Fruit fly (Drosophila melanogaster) whole organism, wandering third instar larva: ENCODE data around the gene rdgA.

Experiments
- Abd-B ChIP-seq: fragments of >200 bp; optimal IDR thresholded peaks from 2 replicates; lab custom pipeline; 2017; ENCODE audit warnings: missing biosample characterization, missing genetic modification characterization
- CG32264 ChIP-seq: fragments of 200-800 bp; sonication (Bioruptor generic); optimal IDR thresholded peaks from 2 replicates; lab custom pipeline; 2016; ENCODE audit warnings: missing biosample characterization, missing genetic modification characterization
- CrebA ChIP-seq: fragments of 200-800 bp; sonication (Bioruptor generic); optimal IDR thresholded peaks from 2 replicates; lab custom pipeline; 2016; ENCODE audit warnings: missing biosample characterization, mild to moderate bottlenecking, missing genetic modification characterization, borderline replicate concordance
- Dfd ChIP-seq: fragments of >200 bp; optimal IDR thresholded peaks from 2 replicates; lab custom pipeline; 2017; ENCODE audit warnings: missing biosample characterization, missing genetic modification characterization
- Dif ChIP-seq: fragments of 200-275, 200-300 bp; sonication (Bioruptor generic); optimal IDR thresholded peaks from 2 replicates; lab custom pipeline; 2018; ENCODE audit warnings: missing biosample characterization, missing genetic modification characterization; ENCODE audit not compliant: partially characterized antibody
- GATAd ChIP-seq: sonication (Bioruptor generic); optimal IDR thresholded peaks from 2 replicates; lab custom pipeline; 2016; ENCODE audit warnings: missing biosample characterization, missing genetic modification characterization
- HLH106 ChIP-seq: fragments of 200-800 bp; optimal IDR thresholded peaks from 3 replicates; lab custom pipeline; 2019; ENCODE audit warnings: missing biosample characterization, mild to moderate bottlenecking, missing genetic modification characterization, moderate library complexity
- Hnf4 ChIP-seq: fragments of 200-800 bp; sonication (Bioruptor generic); optimal IDR thresholded peaks from 2 replicates; lab custom pipeline; 2016; ENCODE audit warnings: missing biosample characterization, mild to moderate bottlenecking, missing genetic modification characterization
- Hr78 ChIP-seq: fragments of >200 bp; optimal IDR thresholded peaks from 2 replicates; lab custom pipeline; 2017; ENCODE audit warnings: missing biosample characterization, missing genetic modification characterization
- Mio ChIP-seq: sonication (Bioruptor generic); optimal IDR thresholded peaks from 2 replicates; lab custom pipeline; 2016; ENCODE audit warnings: missing biosample characterization, missing genetic modification characterization
- Myc ChIP-seq: fragments of >200 bp; optimal IDR thresholded peaks from 2 replicates; lab custom pipeline; 2017
- N ChIP-seq: fragments of >200 bp; optimal IDR thresholded peaks from 2 replicates; lab custom pipeline; 2018; ENCODE audit warnings: missing biosample characterization, missing external identifiers, missing genetic modification characterization
- OdsH ChIP-seq: fragments of 200-800 bp; sonication (Bioruptor generic); optimal IDR thresholded peaks from 2 replicates; lab custom pipeline; 2016; ENCODE audit warnings: missing biosample characterization, mild to moderate bottlenecking, missing genetic modification characterization
- Rel ChIP-seq, 2 experiments: fragments of 200-800 bp; sonication (Bioruptor generic) in 1 of 2; optimal IDR thresholded peaks; 2 replicates in 1 of 2; 3 replicates in 1 of 2; lab custom pipeline; 2016 to 2019; ENCODE audit warnings: mild to moderate bottlenecking in 2 of 2, missing biosample characterization in 2 of 2, missing genetic modification characterization in 2 of 2, moderate library complexity in 1 of 2
- Vsx2 ChIP-seq: fragments of 200-300, 225-300 bp; sonication (Bioruptor generic); optimal IDR thresholded peaks from 2 replicates; lab custom pipeline; 2018; ENCODE audit warnings: missing biosample characterization, missing genetic modification characterization; ENCODE audit not compliant: partially characterized antibody
- br ChIP-seq: fragments of 200-800 bp; sonication (Bioruptor generic); optimal IDR thresholded peaks from 2 replicates; lab custom pipeline; 2016; ENCODE audit warnings: missing biosample characterization, missing genetic modification characterization
- brk ChIP-seq: fragments of 200-800 bp; sonication (Bioruptor generic); optimal IDR thresholded peaks from 2 replicates; lab custom pipeline; 2016; ENCODE audit warnings: missing biosample characterization, mild to moderate bottlenecking, missing genetic modification characterization
- dmrt93B ChIP-seq: fragments of 200-800 bp; sonication (Bioruptor generic); optimal IDR thresholded peaks from 2 replicates; lab custom pipeline; 2018; ENCODE audit warnings: missing biosample characterization, mild to moderate bottlenecking, missing genetic modification characterization
- ey ChIP-seq: fragments of 200-800 bp; sonication (Bioruptor generic); optimal IDR thresholded peaks from 2 replicates; lab custom pipeline; 2016; ENCODE audit warnings: missing biosample characterization, missing genetic modification characterization
- foxo ChIP-seq, 2 experiments: fragments of 200-800 bp; sonication (Bioruptor generic); optimal IDR thresholded peaks; 2 replicates in 1 of 2; 3 replicates in 1 of 2; lab custom pipeline; 2016 to 2017; ENCODE audit warnings: missing biosample characterization in 2 of 2, missing genetic modification characterization in 2 of 2
- fru ChIP-seq: fragments of 200-800 bp; sonication (Bioruptor generic); optimal IDR thresholded peaks from 3 replicates; lab custom pipeline; 2016; ENCODE audit warnings: missing biosample characterization, mild to moderate bottlenecking, missing genetic modification characterization
- h ChIP-seq: fragments of 200-800 bp; sonication (Bioruptor generic); optimal IDR thresholded peaks from 3 replicates; lab custom pipeline; 2016; ENCODE audit warnings: missing biosample characterization, mild to moderate bottlenecking, missing genetic modification characterization
- jim ChIP-seq: fragments of 175-275, 200-325 bp; sonication (Bioruptor generic); optimal IDR thresholded peaks from 2 replicates; lab custom pipeline; 2016; ENCODE audit warnings: missing biosample characterization, mild to moderate bottlenecking, missing genetic modification characterization
- lola ChIP-seq: fragments of >200 bp; optimal IDR thresholded peaks from 2 replicates; lab custom pipeline; 2017; ENCODE audit warnings: missing biosample characterization, missing genetic modification characterization
- pan ChIP-seq: fragments of >200 bp; optimal IDR thresholded peaks from 2 replicates; lab custom pipeline; 2017
- psq ChIP-seq: fragments of 200-800 bp; sonication (Bioruptor generic); optimal IDR thresholded peaks from 3 replicates; lab custom pipeline; 2017; ENCODE audit warnings: missing biosample characterization, mild to moderate bottlenecking, missing genetic modification characterization, moderate library complexity
- sage ChIP-seq: fragments of 200-800 bp; sonication (Bioruptor generic); optimal IDR thresholded peaks from 2 replicates; lab custom pipeline; 2016; ENCODE audit warnings: missing biosample characterization, mild to moderate bottlenecking, missing genetic modification characterization
- sv ChIP-seq: fragments of 200-800 bp; sonication (Bioruptor generic); optimal IDR thresholded peaks from 3 replicates; lab custom pipeline; 2016; ENCODE audit warnings: missing biosample characterization, missing genetic modification characterization
- usp ChIP-seq: fragments of >200 bp; optimal IDR thresholded peaks from 2 replicates; lab custom pipeline; 2017; ENCODE audit warnings: missing biosample characterization, missing genetic modification characterization
- woc ChIP-seq: sonication (Bioruptor generic); optimal IDR thresholded peaks from 2 replicates; lab custom pipeline; 2016; ENCODE audit warnings: missing biosample characterization, mild to moderate bottlenecking, missing genetic modification characterization

Gene rdgA

DNA sequence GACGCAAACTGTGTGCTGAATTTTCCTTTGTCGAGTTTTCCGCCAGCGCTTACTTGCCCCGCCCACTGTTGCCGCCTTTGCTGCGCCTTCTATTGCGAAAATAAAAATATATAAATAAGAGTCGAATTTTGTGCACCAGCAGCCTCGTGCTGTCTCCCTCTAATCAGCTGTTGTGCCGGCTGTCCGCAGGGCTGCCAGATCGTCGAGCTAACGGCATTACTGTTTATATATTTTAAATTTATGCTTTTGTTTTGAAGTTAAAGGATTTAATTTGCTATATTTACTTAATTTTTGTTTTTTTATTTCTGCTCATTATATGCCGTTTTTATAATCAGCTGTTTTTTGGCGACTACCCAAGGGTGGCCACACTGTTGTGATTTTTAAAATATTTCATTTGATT lies 6.8 kb upstream of the rdgA start, which contains the start of gene Uros1:
TSS of gene Uros1 (minus strand) at position 171 of the 400 bp plus-strand sequence.
- TF ChIP-seq h (peak; percentile 16), HLH106 (tag; lab: Kevin White, UChicago) (peak; percentile 38), Hnf4 (GFP tag; lab: Kevin White, UChicago) (peak; percentile 12), woc (GFP tag; lab: Kevin White, UChicago) (no peak), psq (peak; percentile 14), GATAd (no peak), foxo (GFP tag; optimal IDR thresholded peaks at IDR 0.05; lab: Kevin White, UChicago) (peak in 1 of 2 experiments; percentile 41), br (GFP tag; lab: Kevin White, UChicago) (peak; percentile 5), Mio (GFP tag; lab: Kevin White, UChicago) (no peak), Abd-B (no peak), Hr78 (GFP tag; lab: Kevin White, UChicago) (no peak), ey (GFP tag; lab: Kevin White, UChicago) (peak; percentile 13), fru (GFP tag; lab: Kevin White, UChicago) (peak; percentile 29)
- TF ChIP-seq, all 38 proteins: peak for 8

- TF ChIP-seq Hnf4 (GFP tag; lab: Kevin White, UChicago), result no peak
- TF ChIP-seq jim (GFP tag; lab: Kevin White, UChicago), result no peak
- no peak for TF ChIP-seq ey (GFP tag; lab: Kevin White, UChicago)
- no peak for TF ChIP-seq sv (GFP tag; lab: Kevin White, UChicago)
- no peak for TF ChIP-seq Vsx2 (GFP tag; lab: Kevin White, UChicago)
- TF ChIP-seq Rel (GFP tag; optimal IDR thresholded peaks at IDR 0.05; lab: Kevin White, UChicago), result no peak
- peak; percentile 31 for TF ChIP-seq Rel (tag; optimal IDR thresholded peaks at IDR 0.05; lab: Kevin White, UChicago)
- no peak for TF ChIP-seq OdsH
- TF ChIP-seq Myc (lab: Kevin White, UChicago), result peak; percentile 0
- TF ChIP-seq CG32264 (GFP tag; lab: Kevin White, UChicago), result no peak
- TF ChIP-seq Hr78 (GFP tag; lab: Kevin White, UChicago), result no peak
Observed at dm6 chrX:8901447-8901846, 5.4 kb upstream of the rdgA start, which contains the start of gene Rbm13. Rbm13 (plus strand) TSS chrX:8901699.

dm6 chrX:8905545-8906455 lies 1.1 kb upstream of the rdgA start:
- TF ChIP-seq Dfd (GFP tag; lab: Kevin White, UChicago), result no peak
- TF ChIP-seq h, result peak; percentile 40

dm6 chrX:8907547-8907813 lies 612 bp downstream of the rdgA start:
- TF ChIP-seq Rel (GFP tag; optimal IDR thresholded peaks at IDR 0.05; lab: Kevin White, UChicago) (no peak), Rel (tag; optimal IDR thresholded peaks at IDR 0.05; lab: Kevin White, UChicago) (no peak), foxo (GFP tag; optimal IDR thresholded peaks at IDR 0.05; lab: Kevin White, UChicago) (no peak), dmrt93B (GFP tag; lab: Kevin White, UChicago) (no peak), Hr78 (GFP tag; lab: Kevin White, UChicago) (no peak), lola (GFP tag; lab: Kevin White, UChicago) (no peak), brk (GFP tag; lab: Kevin White, UChicago) (no peak), Dif (no peak), fru (GFP tag; lab: Kevin White, UChicago) (no peak), OdsH (no peak), N (no peak), CG32264 (GFP tag; lab: Kevin White, UChicago) (no peak), br (GFP tag; lab: Kevin White, UChicago) (no peak)

DNA sequence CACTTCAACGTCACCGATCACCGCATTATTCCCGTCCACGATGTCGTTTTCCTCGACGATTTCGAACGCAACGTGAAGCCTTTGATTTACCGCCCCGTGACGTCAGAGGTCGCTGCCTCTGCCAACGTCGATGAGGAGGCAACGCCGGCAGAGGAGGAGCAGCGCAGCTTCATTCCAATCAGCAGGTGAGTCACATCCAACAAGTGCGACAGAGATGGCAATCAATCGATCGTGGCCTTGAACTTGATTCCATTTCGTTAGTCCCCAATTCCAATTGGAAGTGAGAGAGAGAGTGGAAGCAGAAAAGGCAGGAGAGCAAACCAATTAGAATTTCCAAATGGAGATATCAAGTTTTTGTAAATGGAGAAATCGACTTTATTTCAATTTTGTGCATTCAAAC lies 1.3 kb downstream of the rdgA start:
- TF ChIP-seq usp (no peak), pan (lab: Kevin White, UChicago) (no peak), sv (GFP tag; lab: Kevin White, UChicago) (no peak), CrebA (GFP tag; lab: Kevin White, UChicago) (no peak), jim (GFP tag; lab: Kevin White, UChicago) (no peak)

- TF ChIP-seq Abd-B (no peak), sage (GFP tag; lab: Kevin White, UChicago) (no peak)
Observed at dm6 chrX:8911878-8912277, 5.0 kb downstream of the rdgA start.
